Worm (Caenorhabditis elegans) whole organism, early embryonic: ENCODE measurements around the gene srab-23.

Experiments used
- ama-1 ChIP-seq: fragments of 150-350 bp; optimal IDR thresholded peaks from 2 replicates; lab custom pipeline; 2014
- ceh-13 ChIP-seq: fragments of 200-800 bp; sonication (Bioruptor generic); optimal IDR thresholded peaks from 2 replicates; lab custom pipeline; 2018; ENCODE audit warnings: mild to moderate bottlenecking, missing genetic modification characterization, missing compliant biosample characterization
- ceh-36 ChIP-seq: sonication (generic microtip); optimal IDR thresholded peaks from 2 replicates; lab custom pipeline; 2016; ENCODE audit warnings: missing genetic modification characterization, inconsistent platforms, missing compliant biosample characterization
- flt-1 ChIP-seq: fragments of 200-800 bp; sonication (Bioruptor generic); IDR thresholded peaks from 2 replicates; pipeline ENCODE4 v1.3.6; 2022; ENCODE audit warnings: missing genetic modification characterization, missing compliant biosample characterization
- hmbx-1 ChIP-seq: sonication (generic microtip); optimal IDR thresholded peaks from 2 replicates; lab custom pipeline; 2016; ENCODE audit warnings: mild to moderate bottlenecking, missing genetic modification characterization, missing compliant biosample characterization
- hmg-4 ChIP-seq: fragments of 200-800 bp; sonication (Bioruptor generic); optimal IDR thresholded peaks from 2 replicates; lab custom pipeline; 2018; ENCODE audit warnings: mild to moderate bottlenecking, missing genetic modification characterization, missing compliant biosample characterization
- hnd-1 ChIP-seq: sonication (generic microtip); optimal IDR thresholded peaks from 2 replicates; lab custom pipeline; 2016; ENCODE audit warnings: missing genetic modification characterization, missing compliant biosample characterization
- pes-1 ChIP-seq: fragments of 200-800 bp; sonication (Bioruptor generic); IDR thresholded peaks from 2 replicates; pipeline ENCODE4 v1.3.6; 2022; ENCODE audit warnings: missing genetic modification reagents, missing genetic modification characterization, missing compliant biosample characterization
- scrt-1 ChIP-seq: fragments of 200-800 bp; sonication (Bioruptor generic); IDR thresholded peaks from 2 replicates; pipeline ENCODE4 v1.3.6; 2022; ENCODE audit warnings: missing genetic modification characterization, missing compliant biosample characterization
- sea-1 ChIP-seq: fragments of 200-800 bp; sonication (Bioruptor generic); conservative IDR thresholded peaks from 2 replicates; pipeline ENCODE4 v1.3.6; 2022; ENCODE audit warnings: missing genetic modification characterization, missing compliant biosample characterization
- tbx-11 ChIP-seq: fragments of 200-800 bp; sonication (Bioruptor generic); IDR thresholded peaks from 2 replicates; pipeline ENCODE4 v1.3.6; 2022; ENCODE audit warnings: missing genetic modification characterization, missing compliant biosample characterization
- tbx-37 ChIP-seq: fragments of 200-800 bp; sonication (Bioruptor generic); conservative IDR thresholded peaks from 2 replicates; pipeline ENCODE4 v1.3.6; 2022; ENCODE audit warnings: missing genetic modification reagents, missing genetic modification characterization, missing compliant biosample characterization
- tra-4 ChIP-seq: sonication (generic microtip); optimal IDR thresholded peaks from 2 replicates; lab custom pipeline; 2017; ENCODE audit warnings: missing genetic modification characterization, missing compliant biosample characterization

ce11 chrV:2008412-2008811 is 27.0 kb downstream of the srab-23 start:
- no peak for TF ChIP-seq tbx-37 (GFP tag; lab: Robert Waterston, UW)
- TF ChIP-seq hmg-4 (GFP tag; lab: Kevin White, UChicago) = no peak
- no peak for TF ChIP-seq flt-1 (GFP tag; lab: Robert Waterston, UW)
- TF ChIP-seq ama-1 (lab: Kevin White, UChicago) = no peak
- no peak for TF ChIP-seq ceh-36 (tag; lab: Kevin White, UChicago)
- no peak for TF ChIP-seq ceh-13
- TF ChIP-seq pes-1 (GFP tag; lab: Robert Waterston, UW) = no peak
- TF ChIP-seq sea-1 (GFP tag; lab: Robert Waterston, UW) = no peak
- TF ChIP-seq tra-4 = no peak
- no peak for TF ChIP-seq hmbx-1 (tag; lab: Kevin White, UChicago)
- no peak for TF ChIP-seq tbx-11
- TF ChIP-seq hnd-1 (tag; lab: Kevin White, UChicago) = no peak
- TF ChIP-seq scrt-1 (GFP tag; lab: Robert Waterston, UW) = no peak
